Worm (Caenorhabditis elegans) whole organism, L4 larva: ENCODE results near the gene Y52D5A.2.
A peak's percentile ranks its signal among the peaks of the same experiment; 100 is the strongest.
"Not testable (repeated sequence)": the region's sequence is repeated elsewhere in the genome, so short reads cannot be mapped to it uniquely, and the experiment has no call there.

ENCODE experiments used
- D1046.2 ChIP-seq: fragments of 200-800 bp; sonication (Bioruptor generic); IDR thresholded peaks from 2 replicates; pipeline ENCODE4 v1.3.6; 2022; ENCODE audit warnings: missing genetic modification characterization, missing compliant biosample characterization
- F26F4.8 ChIP-seq: fragments of 200-800 bp; sonication (Bioruptor generic); conservative IDR thresholded peaks from 2 replicates; pipeline ENCODE4 v1.3.6; 2022; ENCODE audit warnings: missing genetic modification characterization, missing compliant biosample characterization
- F44E2.7 ChIP-seq: fragments of 200-800 bp; sonication (Bioruptor generic); IDR thresholded peaks from 2 replicates; pipeline ENCODE4 v2.1.2; 2022; ENCODE audit warnings: missing genetic modification characterization, missing compliant biosample characterization
- T20F7.1 ChIP-seq: fragments of 200-800 bp; sonication (Bioruptor generic); optimal IDR thresholded peaks from 2 replicates; lab custom pipeline; 2018; ENCODE audit warnings: mild to moderate bottlenecking, missing genetic modification characterization, missing compliant biosample characterization
- T26A8.4 ChIP-seq: fragments of 200-800 bp; sonication (Bioruptor generic); IDR thresholded peaks from 2 replicates; pipeline ENCODE4 v1.3.6; 2022; ENCODE audit warnings: missing genetic modification characterization, missing compliant biosample characterization
- Y48G9A.11 ChIP-seq: fragments of 200-800 bp; sonication (Bioruptor generic); IDR thresholded peaks from 2 replicates; pipeline ENCODE4 v1.3.6; 2022; ENCODE audit warnings: missing genetic modification reagents, missing genetic modification characterization, missing compliant biosample characterization
- Y5F2A.4 ChIP-seq: fragments of 200-800 bp; sonication (Bioruptor generic); optimal IDR thresholded peaks from 2 replicates; lab custom pipeline; 2018; ENCODE audit warnings: mild to moderate bottlenecking, missing genetic modification characterization, missing compliant biosample characterization
- ZK546.5 ChIP-seq, 2 experiments: sonication (generic microtip); optimal IDR thresholded peaks; 2 replicates each; lab custom pipeline; 2017; ENCODE audit warnings: missing biosample characterization in 2 of 2, missing genetic modification characterization in 2 of 2
- aha-1 ChIP-seq: fragments of 150-350 bp; peaks from one replicate; lab custom pipeline; 2014; ENCODE audit warnings: missing biosample characterization, missing genetic modification characterization
- attf-4 ChIP-seq: sonication (generic microtip); optimal IDR thresholded peaks from 3 replicates; lab custom pipeline; 2017; ENCODE audit warnings: missing biosample characterization, missing genetic modification characterization
- ceh-82 ChIP-seq: sonication (generic microtip); optimal IDR thresholded peaks from 2 replicates; lab custom pipeline; 2017; ENCODE audit warnings: missing biosample characterization, missing genetic modification characterization
- daf-8 ChIP-seq: fragments of 200-800 bp; sonication (Bioruptor generic); IDR thresholded peaks from 2 replicates; pipeline ENCODE4 v1.3.6; 2022; ENCODE audit warnings: missing genetic modification characterization, missing compliant biosample characterization
- egl-27 ChIP-seq: sonication (generic microtip); optimal IDR thresholded peaks from 3 replicates; lab custom pipeline; 2017; ENCODE audit warnings: missing biosample characterization, missing genetic modification reagents, missing genetic modification characterization
- egl-43 ChIP-seq: fragments of 200-800 bp; sonication (Bioruptor generic); IDR thresholded peaks from 2 replicates; pipeline ENCODE4 v1.3.6; 2022; ENCODE audit warnings: missing genetic modification reagents, missing genetic modification characterization, missing compliant biosample characterization
- fkh-10 ChIP-seq: fragments of 150-350 bp; optimal IDR thresholded peaks from 2 replicates; lab custom pipeline; 2014; ENCODE audit warnings: missing biosample characterization, missing genetic modification reagents, missing genetic modification characterization
- gei-8 ChIP-seq: fragments of 200-800 bp; sonication (Bioruptor generic); optimal IDR thresholded peaks from 2 replicates; lab custom pipeline; 2018; ENCODE audit warnings: mild to moderate bottlenecking, missing genetic modification characterization, missing compliant biosample characterization
- jun-1 ChIP-seq: fragments of 150-350 bp; optimal IDR thresholded peaks from 2 replicates; lab custom pipeline; 2014; ENCODE audit warnings: missing biosample characterization, missing genetic modification reagents, missing genetic modification characterization
- lim-7 ChIP-seq: fragments of 200-800 bp; sonication (Bioruptor generic); IDR thresholded peaks from 2 replicates; pipeline ENCODE4 v1.3.6; 2022; ENCODE audit warnings: missing genetic modification characterization, missing compliant biosample characterization
- lin-13 ChIP-seq: fragments of 150-350 bp; optimal IDR thresholded peaks from 2 replicates; lab custom pipeline; 2014; ENCODE audit warnings: missing biosample characterization, missing genetic modification reagents, missing genetic modification characterization
- lin-15B ChIP-seq: fragments of 150-350 bp; sonication (generic microtip); optimal IDR thresholded peaks from 3 replicates; lab custom pipeline; 2014; ENCODE audit warnings: missing biosample characterization, missing genetic modification characterization
- lin-38 ChIP-seq: fragments of 200-800 bp; sonication (Bioruptor generic); IDR thresholded peaks from 2 replicates; pipeline ENCODE4 v1.3.6; 2022; ENCODE audit warnings: missing genetic modification reagents, missing genetic modification characterization, missing compliant biosample characterization
- lir-3 ChIP-seq: sonication (generic microtip); optimal IDR thresholded peaks from 2 replicates; lab custom pipeline; 2016; ENCODE audit warnings: mild to moderate bottlenecking, missing genetic modification characterization, missing compliant biosample characterization
- mes-2 ChIP-seq: sonication (generic microtip); optimal IDR thresholded peaks from 2 replicates; lab custom pipeline; 2016; ENCODE audit warnings: missing genotype, mild to moderate bottlenecking, missing genetic modification characterization, missing compliant biosample characterization; ENCODE audit not compliant: poor library complexity, severe bottlenecking
- mxl-2 ChIP-seq: fragments of 200-800 bp; sonication (Bioruptor generic); conservative IDR thresholded peaks from 2 replicates; pipeline ENCODE4 v1.3.6; 2022; ENCODE audit warnings: missing genetic modification reagents, missing genetic modification characterization, missing compliant biosample characterization
- mxl-3 ChIP-seq: fragments of 200-800 bp; sonication (Bioruptor generic); optimal IDR thresholded peaks from 2 replicates; lab custom pipeline; 2018; ENCODE audit warnings: mild to moderate bottlenecking, missing genetic modification characterization, missing compliant biosample characterization
- pha-4 ChIP-seq, 2 experiments: fragments of 150-350 bp in 1 of 2; fragments of 200-800 bp in 1 of 2; sonication (Bioruptor generic) in 1 of 2; IDR thresholded peaks in 1 of 2; optimal IDR thresholded peaks in 1 of 2; 2 replicates each; pipeline versions ENCODE4 v1.3.6 to Lab custom; 2014 to 2022; ENCODE audit warnings: missing genetic modification characterization in 2 of 2, missing genetic modification reagents in 2 of 2, missing biosample characterization in 1 of 2, missing compliant biosample characterization in 1 of 2
- pqm-1 ChIP-seq: sonication (generic microtip); optimal IDR thresholded peaks from 2 replicates; lab custom pipeline; 2017; ENCODE audit warnings: missing biosample characterization, missing genetic modification characterization
- sdz-12 ChIP-seq: fragments of 200-800 bp; sonication (Bioruptor generic); optimal IDR thresholded peaks from 2 replicates; lab custom pipeline; 2018; ENCODE audit warnings: mild to moderate bottlenecking, missing genetic modification characterization, missing compliant biosample characterization
- spr-3 ChIP-seq: fragments of 200-800 bp; sonication (Bioruptor generic); optimal IDR thresholded peaks from 2 replicates; lab custom pipeline; 2018; ENCODE audit warnings: mild to moderate bottlenecking, missing genetic modification characterization, missing compliant biosample characterization
- tag-97 ChIP-seq: fragments of 200-800 bp; sonication (Bioruptor generic); IDR thresholded peaks from 2 replicates; pipeline ENCODE4 v1.3.6; 2022; ENCODE audit warnings: missing genetic modification characterization, missing compliant biosample characterization
- unc-130 ChIP-seq: sonication (generic microtip); optimal IDR thresholded peaks from 2 replicates; lab custom pipeline; 2016; ENCODE audit warnings: missing genetic modification reagents, missing genetic modification characterization, missing compliant biosample characterization
- unc-62 ChIP-seq, 3 experiments: fragments of 150-350 bp in 1 of 3; sonication (generic microtip); optimal IDR thresholded peaks in 2 of 3; peaks in 1 of 3; 1 replicate in 1 of 3; 2 replicates in 2 of 3; lab custom pipeline; 2014 to 2017; ENCODE audit warnings: missing biosample characterization in 3 of 3, missing genetic modification characterization in 3 of 3, missing genetic modification reagents in 3 of 3, missing genotype in 1 of 3
- zfp-3 ChIP-seq: fragments of 200-800 bp; sonication (Bioruptor generic); conservative IDR thresholded peaks from 2 replicates; pipeline ENCODE4 v1.3.6; 2022; ENCODE audit warnings: missing genetic modification reagents, missing genetic modification characterization, missing compliant biosample characterization
- zip-11 ChIP-seq: fragments of 200-800 bp; sonication (Bioruptor generic); IDR thresholded peaks from 2 replicates; pipeline ENCODE4 v1.3.6; 2022; ENCODE audit warnings: missing genetic modification characterization, missing compliant biosample characterization

Gene Y52D5A.2

DNA sequence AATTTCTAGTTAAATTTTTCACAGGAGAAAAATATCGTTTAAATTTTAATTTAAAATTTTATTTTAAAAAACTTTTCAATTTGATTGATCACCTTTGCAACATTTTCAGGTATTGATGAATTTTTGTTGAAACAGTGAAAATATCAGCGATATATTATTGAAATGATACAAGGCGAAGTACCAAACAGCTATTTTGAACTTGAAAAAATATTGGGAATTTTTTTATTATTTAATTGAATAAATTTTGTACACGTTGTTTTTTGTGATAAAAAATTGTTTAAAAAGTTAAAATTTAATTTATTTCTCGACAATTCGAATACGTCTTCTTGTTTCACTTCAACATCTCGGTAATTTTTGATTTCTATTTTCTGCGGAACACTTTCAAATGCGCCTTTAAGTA lies 29.4 kb upstream of the Y52D5A.2 start, which contains the start of gene B0273.1:
Gene B0273.1 (plus strand): TSS at position 301 of the 400 bp plus-strand sequence.
- TF ChIP-seq lim-7 (GFP tag; lab: Robert Waterston, UW) = no peak
- TF ChIP-seq egl-43 = no peak
- no peak for TF ChIP-seq ceh-82 (tag; lab: Kevin White, UChicago)

DNA sequence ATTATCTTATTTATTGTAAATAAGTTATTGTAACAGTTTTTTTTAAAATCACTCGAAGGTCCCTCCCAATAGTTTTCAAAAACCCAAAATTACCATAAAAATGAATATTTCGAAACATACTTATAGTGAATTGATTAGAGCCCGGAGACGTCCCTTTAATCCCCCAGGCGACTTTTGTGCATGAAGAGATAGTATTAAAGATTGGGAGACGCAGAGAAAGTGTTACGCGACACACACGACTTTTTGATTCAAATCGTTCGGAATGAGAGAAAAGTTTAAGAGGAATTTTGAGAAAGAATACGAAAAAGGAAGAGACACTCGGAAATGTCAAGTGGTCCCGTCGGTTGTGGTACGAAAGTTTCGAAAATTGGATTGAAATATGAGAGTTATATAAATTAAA lies 28.8 kb upstream of the Y52D5A.2 start:
- TF ChIP-seq jun-1 (tag; lab: Kevin White, UChicago) = no peak
- TF ChIP-seq aha-1 (tag; lab: Kevin White, UChicago) = no peak
- TF ChIP-seq lin-13 (GFP tag; lab: Kevin White, UChicago) = no peak
- TF ChIP-seq F26F4.8 (GFP tag; lab: Robert Waterston, UW) = no peak
- TF ChIP-seq fkh-10 (GFP tag; lab: Kevin White, UChicago) = no peak
- TF ChIP-seq, all 104 proteins: peak for 0

DNA sequence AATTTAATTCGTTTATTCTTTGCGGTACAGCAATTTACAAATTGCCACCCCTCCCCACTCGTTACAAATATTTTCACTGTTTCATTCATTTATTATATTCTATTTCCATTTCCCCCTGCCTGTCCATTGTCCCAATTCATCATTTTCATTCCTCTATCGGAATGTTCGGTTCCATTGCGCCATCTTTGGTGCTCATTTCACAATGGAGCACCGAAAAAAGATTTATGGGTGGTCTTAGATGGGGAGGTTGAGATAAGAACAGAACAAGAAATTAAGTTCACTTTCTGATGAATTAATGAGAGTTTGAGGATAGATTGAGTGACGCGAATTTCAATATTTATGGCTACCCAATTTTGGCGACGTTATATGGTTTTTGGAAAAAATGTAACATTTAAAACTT lies 27.9 kb upstream of the Y52D5A.2 start:
- TF ChIP-seq Y5F2A.4 (GFP tag; lab: Kevin White, UChicago) = no peak
- peak in 1 of 2 experiments; percentile 63 for TF ChIP-seq unc-62 (GFP tag; optimal IDR thresholded peaks at IDR 0.05 in 1 of 2; lab: Kevin White, UChicago)
- no peak for TF ChIP-seq unc-62 (tag; optimal IDR thresholded peaks at IDR 0.05; lab: Kevin White, UChicago)

ce11 chrIV:5491054-5491453 lies 26.8 kb upstream of the Y52D5A.2 start, which contains the start of gene B0273.115:
Gene B0273.115, minus strand, starts transcription at chrIV:5491154.
- TF ChIP-seq pha-4 (GFP tag; IDR thresholded peaks at IDR 0.05; lab: Robert Waterston, UW); pha-4 (tag; optimal IDR thresholded peaks at IDR 0.05; lab: Kevin White, UChicago); F44E2.7 (GFP tag; lab: Robert Waterston, UW); T26A8.4 (GFP tag; lab: Robert Waterston, UW): not testable (repeated sequence)

ce11 chrIV:5486208-5486731 lies 22.0 kb upstream of the Y52D5A.2 start, which contains the start of the genes snpc-3.1 and puf-7:
Gene snpc-3.1, minus strand, starts transcription at chrIV:5486258.
Gene puf-7, plus strand, starts transcription at chrIV:5486713.
- TF ChIP-seq Y48G9A.11 (GFP tag; lab: Robert Waterston, UW) = peak; percentile 57; the same call in 1 of the 2 replicates
- TF ChIP-seq lin-38 (GFP tag; lab: Robert Waterston, UW) = peak; percentile 31; the same call in 1 of the 2 replicates

DNA sequence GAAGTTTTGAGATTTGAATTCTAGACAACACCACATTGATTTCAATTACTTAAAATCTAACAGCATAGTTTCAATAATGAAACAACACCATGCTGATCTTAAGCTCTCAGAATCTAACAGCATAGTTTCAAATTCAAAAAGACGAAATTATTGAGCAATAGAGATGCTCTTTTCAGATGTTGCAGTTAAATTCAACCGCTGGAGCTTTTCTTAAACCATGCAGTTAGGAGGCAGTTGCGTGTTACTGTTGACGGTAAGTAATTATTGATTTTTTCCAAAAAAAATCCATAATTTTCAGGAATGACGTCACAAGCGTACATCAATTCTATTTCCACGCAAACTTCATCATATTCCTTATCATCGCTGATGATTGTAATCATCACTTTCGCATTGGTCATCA lies 18.4 kb upstream of the Y52D5A.2 start, which contains the start of gene T11F8.5:
Gene T11F8.5 (plus strand): TSS at position 301 of the 400 bp plus-strand sequence.
- TF ChIP-seq ZK546.5 (tag; optimal IDR thresholded peaks at IDR 0.05; lab: Kevin White, UChicago) = no peak
- TF ChIP-seq unc-130 (GFP tag; lab: Kevin White, UChicago) = no peak
- TF ChIP-seq T20F7.1 (GFP tag; lab: Kevin White, UChicago) = no peak
- no peak for TF ChIP-seq zip-11 (GFP tag; lab: Robert Waterston, UW)
- no peak for TF ChIP-seq egl-27 (tag; lab: Kevin White, UChicago)
- TF ChIP-seq lir-3 (tag; lab: Kevin White, UChicago) = no peak
- TF ChIP-seq zfp-3 (GFP tag; lab: Robert Waterston, UW) = no peak
- TF ChIP-seq tag-97 (GFP tag; lab: Robert Waterston, UW) = no peak
- TF ChIP-seq attf-4 = no peak
- TF ChIP-seq mxl-2 = no peak
- no peak for TF ChIP-seq lin-38 (GFP tag; lab: Robert Waterston, UW)
- no peak for TF ChIP-seq D1046.2 (GFP tag; lab: Robert Waterston, UW)

DNA sequence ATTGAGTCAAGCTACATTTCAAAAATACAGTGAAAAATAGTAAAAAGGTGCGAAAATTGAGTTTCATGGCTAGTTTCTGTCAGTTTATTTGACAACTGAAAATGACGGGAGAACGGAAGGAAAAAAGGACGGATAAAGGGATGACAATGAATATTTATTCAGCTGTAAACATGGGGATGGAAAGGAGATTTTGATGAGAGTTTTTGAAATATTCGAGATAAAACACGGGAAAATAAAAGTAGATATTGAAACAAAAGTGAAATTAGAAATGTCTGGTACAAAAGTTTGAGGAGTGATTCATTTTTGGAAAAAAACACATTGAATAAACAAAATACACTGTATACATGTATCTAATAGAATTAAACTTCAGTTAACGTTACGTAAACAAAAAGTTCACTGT lies 17.9 kb upstream of the Y52D5A.2 start, which contains the start of gene T11F8.12:
Gene T11F8.12 (minus strand): TSS at position 101 of the 400 bp plus-strand sequence.
- no peak for TF ChIP-seq spr-3
- no peak for TF ChIP-seq daf-8 (GFP tag; lab: Robert Waterston, UW)
- TF ChIP-seq lin-15B (tag; lab: Kevin White, UChicago) = no peak
- no peak for TF ChIP-seq Y48G9A.11 (GFP tag; lab: Robert Waterston, UW)
- no peak for TF ChIP-seq mes-2 (tag; lab: Kevin White, UChicago)
- TF ChIP-seq pqm-1 = no peak
- TF ChIP-seq sdz-12 (GFP tag; lab: Kevin White, UChicago) = no peak
- no peak for TF ChIP-seq gei-8 (GFP tag; lab: Kevin White, UChicago)
- TF ChIP-seq mxl-3 (GFP tag; lab: Kevin White, UChicago) = no peak
